Worm (Caenorhabditis elegans) whole organism, late embryonic: Measurements from ENCODE around the gene ZK637.15.
A peak's percentile ranks its signal among the peaks of the same experiment; 100 is the strongest.

Experiments used
- C08G9.2 ChIP-seq: sonication (generic microtip); optimal IDR thresholded peaks from 2 replicates; lab custom pipeline; 2016; ENCODE audit warnings: mild to moderate bottlenecking, missing genetic modification characterization, moderate library complexity, missing compliant biosample characterization
- ama-1 ChIP-seq: fragments of 150-350 bp; optimal IDR thresholded peaks from 2 replicates; lab custom pipeline; 2014
- ceh-34 ChIP-seq: sonication (generic microtip); optimal IDR thresholded peaks from 2 replicates; lab custom pipeline; 2016; ENCODE audit warnings: mild to moderate bottlenecking, missing genetic modification characterization, missing compliant biosample characterization
- eyg-1 ChIP-seq: sonication (generic microtip); optimal IDR thresholded peaks from 2 replicates; lab custom pipeline; 2016; ENCODE audit warnings: missing genotype, missing genetic modification characterization, missing compliant biosample characterization
- lim-6 ChIP-seq: sonication (generic microtip); optimal IDR thresholded peaks from 2 replicates; lab custom pipeline; 2016; ENCODE audit warnings: missing genetic modification characterization, missing compliant biosample characterization
- lin-11 ChIP-seq: fragments of 200-800 bp; sonication (Bioruptor generic); optimal IDR thresholded peaks from 2 replicates; lab custom pipeline; 2018; ENCODE audit warnings: mild to moderate bottlenecking, missing genetic modification characterization, missing compliant biosample characterization
- nfya-1 ChIP-seq: sonication (generic microtip); optimal IDR thresholded peaks from 2 replicates; lab custom pipeline; 2017; ENCODE audit warnings: missing genetic modification characterization, mild to moderate bottlenecking, missing compliant biosample characterization, antibody characterized with exemption, moderate library complexity
- nhr-11 ChIP-seq: fragments of 150-350 bp; optimal IDR thresholded peaks from 2 replicates; lab custom pipeline; 2014; ENCODE audit warnings: missing biosample characterization, missing genetic modification characterization
- npax-4 ChIP-seq: sonication (generic microtip); optimal IDR thresholded peaks from 2 replicates; lab custom pipeline; 2016; ENCODE audit warnings: missing genetic modification characterization, missing compliant biosample characterization
- pha-4 ChIP-seq: fragments of 150-350 bp; optimal IDR thresholded peaks from 2 replicates; lab custom pipeline; 2018; ENCODE audit warnings: missing biosample characterization, missing genetic modification reagents, missing genetic modification characterization
- sox-4 ChIP-seq: sonication (generic microtip); optimal IDR thresholded peaks from 2 replicates; lab custom pipeline; 2017; ENCODE audit warnings: mild to moderate bottlenecking, missing genetic modification characterization, inconsistent platforms, missing compliant biosample characterization
- tbx-7 ChIP-seq: sonication (generic microtip); optimal IDR thresholded peaks from 2 replicates; lab custom pipeline; 2016; ENCODE audit warnings: missing genotype, missing genetic modification characterization, missing compliant biosample characterization

- TF ChIP-seq C08G9.2 (no peak), ama-1 (lab: Kevin White, UChicago) (peak; percentile 22), lin-11 (tag; lab: Kevin White, UChicago) (no peak), pha-4 (no peak), nfya-1 (tag; lab: Kevin White, UChicago) (peak; percentile 34), lim-6 (tag; lab: Kevin White, UChicago) (no peak), eyg-1 (tag; lab: Kevin White, UChicago) (no peak), npax-4 (tag; lab: Kevin White, UChicago) (no peak), sox-4 (no peak), ceh-34 (tag; lab: Kevin White, UChicago) (no peak), nhr-11 (tag; lab: Kevin White, UChicago) (no peak), tbx-7 (tag; lab: Kevin White, UChicago) (no peak)
Measured at ce11 chrIII:8922061-8922460, 2.2 kb downstream of the ZK637.15 start.
